Fruit fly (Drosophila melanogaster) whole organism, pupa: Measurements from ENCODE around the gene CG12084.

ENCODE experiments used
- CG10348 ChIP-seq: fragments of 200-800 bp; sonication (Bioruptor generic); IDR thresholded peaks from 2 replicates; pipeline ENCODE4 v1.3.6; 2022; ENCODE audit warnings: missing biosample characterization, missing genetic modification characterization
- EcR ChIP-seq: fragments of 200-800 bp; sonication (Bioruptor generic); optimal IDR thresholded peaks from 3 replicates; lab custom pipeline; 2019; ENCODE audit warnings: missing biosample characterization, missing genetic modification characterization, mild to moderate bottlenecking, moderate library complexity, missing genetic modification reagents

DNA sequence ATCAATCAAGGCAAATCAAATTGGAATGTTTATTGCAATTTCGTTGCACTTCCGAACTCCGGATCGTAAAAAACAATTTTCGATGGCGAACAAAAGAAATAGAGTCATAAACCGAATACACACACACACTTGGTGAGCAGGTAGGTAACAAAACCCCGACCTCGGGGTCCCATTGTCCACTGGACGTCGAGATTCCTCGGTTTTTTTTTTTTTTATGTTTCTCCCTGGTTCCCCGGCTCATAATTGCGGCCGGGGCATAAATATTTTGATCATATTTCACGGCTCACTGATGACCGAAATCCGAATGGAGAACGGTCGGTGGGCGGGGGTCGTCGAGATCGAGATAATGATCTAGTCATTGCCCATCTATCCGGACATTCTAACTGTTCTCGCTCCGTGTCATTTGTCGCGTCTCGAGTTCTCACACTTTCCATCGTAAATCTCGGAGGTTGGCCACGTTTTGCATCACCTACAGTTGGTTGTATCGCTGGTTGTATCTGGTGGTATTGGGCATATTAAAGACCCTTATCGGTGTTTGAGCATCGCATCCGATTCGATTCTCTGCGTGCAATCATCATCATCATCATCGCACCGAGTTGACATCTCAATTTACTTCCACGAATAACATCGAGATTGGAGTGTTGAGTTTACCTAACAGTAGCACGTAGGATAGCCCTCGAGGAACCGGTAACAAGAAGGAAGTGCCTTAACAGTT lies 48.5 kb downstream of the CG12084 start:
- TF ChIP-seq CG10348 (GFP tag; lab: Robert Waterston, UW) (no peak), EcR (no peak)
